Worm (Caenorhabditis elegans): ENCODE results near the gene srlf-19.

srlf-19 gene

DNA sequence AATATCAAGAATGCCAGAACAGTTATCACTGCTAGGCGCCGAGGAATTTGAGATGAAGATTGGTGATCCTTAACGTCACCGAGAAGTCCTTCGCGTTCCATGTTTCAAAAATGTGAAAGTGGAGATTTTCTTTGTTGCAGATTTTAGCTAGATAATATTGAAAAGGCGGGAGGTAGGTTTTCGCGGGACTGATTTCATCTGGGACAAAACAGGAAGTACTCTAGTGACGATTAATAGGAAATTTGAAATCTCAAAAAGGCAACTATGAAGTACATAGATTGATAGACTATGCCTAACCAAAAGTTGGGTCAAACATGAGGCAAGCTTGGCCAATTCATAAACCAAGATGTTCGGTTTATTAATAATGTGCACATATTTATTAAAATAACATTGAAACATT lies 47.8 kb downstream of the srlf-19 start, which contains the start of gene C14C6.8:
TSS of gene C14C6.8 (minus strand) at position 101 of the 400 bp plus-strand sequence.
- TF ChIP-seq nhr-28 (tag; optimal IDR thresholded peaks at IDR 0.05) = no peak
- no peak for TF ChIP-seq nhr-76 (tag; optimal IDR thresholded peaks at IDR 0.05)
- TF ChIP-seq elt-1 (tag; optimal IDR thresholded peaks at IDR 0.05; ENCODE audit: borderline replicate concordance, insufficient read depth) = no peak
- no peak for TF ChIP-seq lin-32 (GFP tag; optimal IDR thresholded peaks at IDR 0.05)
- no peak for TF ChIP-seq nhr-12 (tag; optimal IDR thresholded peaks at IDR 0.05)
- TF ChIP-seq drap-1 (GFP tag; optimal IDR thresholded peaks at IDR 0.05) = no peak
